Worm (Caenorhabditis elegans) whole organism, late embryonic: ENCODE data around the gene srt-43.
A peak's percentile ranks its signal among the peaks of the same experiment; 100 is the strongest.

ENCODE experiments used
- C08G9.2 ChIP-seq: sonication (generic microtip); optimal IDR thresholded peaks from 2 replicates; lab custom pipeline; 2016; ENCODE audit warnings: mild to moderate bottlenecking, missing genetic modification characterization, moderate library complexity, missing compliant biosample characterization
- F13H6.1 ChIP-seq: sonication (generic microtip); optimal IDR thresholded peaks from 2 replicates; lab custom pipeline; 2016; ENCODE audit warnings: missing genetic modification characterization, missing compliant biosample characterization
- T23F11.4 ChIP-seq: fragments of 200-800 bp; sonication (Bioruptor generic); optimal IDR thresholded peaks from 2 replicates; lab custom pipeline; 2018; ENCODE audit warnings: mild to moderate bottlenecking, missing genetic modification characterization, missing compliant biosample characterization
- ahr-1 ChIP-seq: sonication (generic microtip); optimal IDR thresholded peaks from 2 replicates; lab custom pipeline; 2016; ENCODE audit warnings: missing genetic modification characterization, missing compliant biosample characterization
- ama-1 ChIP-seq: fragments of 150-350 bp; optimal IDR thresholded peaks from 2 replicates; lab custom pipeline; 2014
- ceh-19 ChIP-seq: fragments of 200-800 bp; sonication (Bioruptor generic); optimal IDR thresholded peaks from 2 replicates; lab custom pipeline; 2018; ENCODE audit warnings: mild to moderate bottlenecking, missing genetic modification characterization, missing compliant biosample characterization
- ceh-22 ChIP-seq: sonication (generic microtip); optimal IDR thresholded peaks from 2 replicates; lab custom pipeline; 2017; ENCODE audit warnings: missing biosample characterization, missing genetic modification characterization
- ceh-24 ChIP-seq: sonication (generic microtip); optimal IDR thresholded peaks from 2 replicates; lab custom pipeline; 2016; ENCODE audit warnings: mild to moderate bottlenecking, missing genetic modification characterization, missing compliant biosample characterization
- ceh-30 ChIP-seq: fragments of 150-350 bp; optimal IDR thresholded peaks from 2 replicates; lab custom pipeline; 2014; ENCODE audit warnings: missing biosample characterization, missing genetic modification characterization
- ceh-31 ChIP-seq: sonication (generic microtip); optimal IDR thresholded peaks from 2 replicates; lab custom pipeline; 2016; ENCODE audit warnings: missing genetic modification characterization, missing compliant biosample characterization
- ceh-34 ChIP-seq: sonication (generic microtip); optimal IDR thresholded peaks from 2 replicates; lab custom pipeline; 2016; ENCODE audit warnings: mild to moderate bottlenecking, missing genetic modification characterization, missing compliant biosample characterization
- ceh-48 ChIP-seq: sonication (generic microtip); optimal IDR thresholded peaks from 2 replicates; lab custom pipeline; 2016; ENCODE audit warnings: missing genetic modification characterization, inconsistent platforms, missing compliant biosample characterization
- dmd-4 ChIP-seq: sonication (generic microtip); optimal IDR thresholded peaks from 2 replicates; lab custom pipeline; 2016; ENCODE audit warnings: borderline replicate concordance, missing genetic modification characterization, missing compliant biosample characterization
- dve-1 ChIP-seq: sonication (generic microtip); optimal IDR thresholded peaks from 2 replicates; lab custom pipeline; 2017; ENCODE audit warnings: antibody characterized with exemption, mild to moderate bottlenecking, missing genetic modification characterization, missing compliant biosample characterization
- elt-4 ChIP-seq: sonication (generic microtip); optimal IDR thresholded peaks from 2 replicates; lab custom pipeline; 2016; ENCODE audit warnings: missing genetic modification characterization, missing compliant biosample characterization
- ets-4 ChIP-seq: sonication (generic microtip); optimal IDR thresholded peaks from 2 replicates; lab custom pipeline; 2016; ENCODE audit warnings: missing genetic modification characterization, missing compliant biosample characterization
- eyg-1 ChIP-seq: sonication (generic microtip); optimal IDR thresholded peaks from 2 replicates; lab custom pipeline; 2016; ENCODE audit warnings: missing genotype, missing genetic modification characterization, missing compliant biosample characterization
- fax-1 ChIP-seq: sonication (generic microtip); optimal IDR thresholded peaks from 2 replicates; lab custom pipeline; 2016; ENCODE audit warnings: missing genotype, missing genetic modification characterization, missing compliant biosample characterization
- fkh-10 ChIP-seq: fragments of 150-350 bp; optimal IDR thresholded peaks from 2 replicates; lab custom pipeline; 2014; ENCODE audit warnings: missing biosample characterization, missing genetic modification reagents, missing genetic modification characterization
- fkh-6 ChIP-seq: sonication (generic microtip); optimal IDR thresholded peaks from 2 replicates; lab custom pipeline; 2016; ENCODE audit warnings: missing genetic modification characterization, missing compliant biosample characterization
- gmeb-2 ChIP-seq: sonication (generic microtip); optimal IDR thresholded peaks from 2 replicates; lab custom pipeline; 2016; ENCODE audit warnings: missing genetic modification characterization, inconsistent platforms, missing compliant biosample characterization
- hlh-13 ChIP-seq: fragments of 200-800 bp; sonication (Bioruptor generic); optimal IDR thresholded peaks from 2 replicates; lab custom pipeline; 2018; ENCODE audit warnings: mild to moderate bottlenecking, missing genetic modification characterization, missing compliant biosample characterization
- hlh-15 ChIP-seq: sonication (generic microtip); optimal IDR thresholded peaks from 2 replicates; lab custom pipeline; 2016; ENCODE audit warnings: missing genetic modification characterization, missing compliant biosample characterization
- hlh-30 ChIP-seq: sonication (generic microtip); optimal IDR thresholded peaks from 2 replicates; lab custom pipeline; 2017; ENCODE audit warnings: antibody characterized with exemption, missing genetic modification characterization, missing compliant biosample characterization; ENCODE audit not compliant: insufficient read depth
- hlh-8 ChIP-seq: sonication (generic microtip); optimal IDR thresholded peaks from 2 replicates; lab custom pipeline; 2016; ENCODE audit warnings: missing genotype, missing genetic modification characterization, missing compliant biosample characterization
- lin-11 ChIP-seq: fragments of 200-800 bp; sonication (Bioruptor generic); optimal IDR thresholded peaks from 2 replicates; lab custom pipeline; 2018; ENCODE audit warnings: mild to moderate bottlenecking, missing genetic modification characterization, missing compliant biosample characterization
- mec-3 ChIP-seq: sonication (generic microtip); optimal IDR thresholded peaks from 2 replicates; lab custom pipeline; 2016; ENCODE audit warnings: borderline replicate concordance, missing genetic modification characterization, missing compliant biosample characterization
- nfya-1 ChIP-seq: sonication (generic microtip); optimal IDR thresholded peaks from 2 replicates; lab custom pipeline; 2017; ENCODE audit warnings: missing genetic modification characterization, mild to moderate bottlenecking, missing compliant biosample characterization, antibody characterized with exemption, moderate library complexity
- npax-4 ChIP-seq: sonication (generic microtip); optimal IDR thresholded peaks from 2 replicates; lab custom pipeline; 2016; ENCODE audit warnings: missing genetic modification characterization, missing compliant biosample characterization
- odd-2 ChIP-seq: sonication (generic microtip); optimal IDR thresholded peaks from 2 replicates; lab custom pipeline; 2017; ENCODE audit warnings: antibody characterized with exemption, mild to moderate bottlenecking, missing genetic modification characterization, missing compliant biosample characterization
- pat-9 ChIP-seq: fragments of 200-800 bp; sonication (Bioruptor generic); optimal IDR thresholded peaks from 2 replicates; lab custom pipeline; 2018; ENCODE audit warnings: mild to moderate bottlenecking, missing genetic modification characterization, moderate library complexity, missing compliant biosample characterization
- pha-2 ChIP-seq: sonication (generic microtip); optimal IDR thresholded peaks from 2 replicates; lab custom pipeline; 2017; ENCODE audit warnings: mild to moderate bottlenecking, missing genetic modification characterization, missing compliant biosample characterization
- pha-4 ChIP-seq: fragments of 150-350 bp; optimal IDR thresholded peaks from 2 replicates; lab custom pipeline; 2018; ENCODE audit warnings: missing biosample characterization, missing genetic modification reagents, missing genetic modification characterization
- pros-1 ChIP-seq: fragments of 150-350 bp; optimal IDR thresholded peaks from 2 replicates; lab custom pipeline; 2014; ENCODE audit warnings: missing biosample characterization, missing genetic modification reagents, missing genetic modification characterization
- ref-2 ChIP-seq: sonication (generic microtip); optimal IDR thresholded peaks from 2 replicates; lab custom pipeline; 2016; ENCODE audit warnings: missing genetic modification characterization, missing compliant biosample characterization
- sox-4 ChIP-seq: sonication (generic microtip); optimal IDR thresholded peaks from 2 replicates; lab custom pipeline; 2017; ENCODE audit warnings: mild to moderate bottlenecking, missing genetic modification characterization, inconsistent platforms, missing compliant biosample characterization
- syd-9 ChIP-seq: sonication (generic microtip); optimal IDR thresholded peaks from 2 replicates; lab custom pipeline; 2016; ENCODE audit warnings: mild to moderate bottlenecking, missing genetic modification characterization, moderate library complexity, missing compliant biosample characterization
- tbx-7 ChIP-seq: sonication (generic microtip); optimal IDR thresholded peaks from 2 replicates; lab custom pipeline; 2016; ENCODE audit warnings: missing genotype, missing genetic modification characterization, missing compliant biosample characterization
- unc-3 ChIP-seq, 2 experiments: fragments of 200-800 bp in 1 of 2; sonication (Bioruptor generic) in 1 of 2; sonication (generic microtip) in 1 of 2; conservative IDR thresholded peaks in 1 of 2; optimal IDR thresholded peaks in 1 of 2; 2 replicates each; pipeline versions ENCODE4 v1.3.6 to Lab custom; 2016 to 2022; ENCODE audit warnings: missing compliant biosample characterization in 2 of 2, missing genetic modification characterization in 2 of 2, missing genetic modification reagents in 1 of 2
- unc-86 ChIP-seq: sonication (generic microtip); optimal IDR thresholded peaks from 2 replicates; lab custom pipeline; 2016; ENCODE audit warnings: missing genetic modification characterization, missing compliant biosample characterization

Gene srt-43

DNA sequence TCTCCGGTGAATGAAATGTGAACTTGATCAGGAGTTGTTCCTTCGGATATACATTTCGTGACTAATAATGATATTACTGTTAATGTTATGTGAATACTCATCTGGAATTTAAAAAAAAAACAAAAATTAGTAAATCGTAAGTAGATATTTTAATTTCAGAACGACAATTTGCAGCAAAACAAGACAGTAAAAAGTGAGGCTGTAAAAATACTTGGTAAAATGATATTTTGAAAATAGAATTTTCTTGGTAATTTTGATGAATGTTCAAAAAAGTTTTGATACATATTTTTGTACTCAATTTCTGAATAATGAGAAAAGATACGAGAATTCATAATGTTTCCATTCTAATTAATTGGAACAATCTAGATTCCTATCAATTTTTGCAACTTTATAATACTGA lies 9.4 kb upstream of the srt-43 start, which contains the start of gene papl-1:
TSS of gene papl-1 (minus strand) at position 101 of the 400 bp plus-strand sequence.
- no peak for TF ChIP-seq ceh-19 (GFP tag; lab: Kevin White, UChicago)
- no peak for TF ChIP-seq syd-9 (tag; lab: Kevin White, UChicago)

DNA sequence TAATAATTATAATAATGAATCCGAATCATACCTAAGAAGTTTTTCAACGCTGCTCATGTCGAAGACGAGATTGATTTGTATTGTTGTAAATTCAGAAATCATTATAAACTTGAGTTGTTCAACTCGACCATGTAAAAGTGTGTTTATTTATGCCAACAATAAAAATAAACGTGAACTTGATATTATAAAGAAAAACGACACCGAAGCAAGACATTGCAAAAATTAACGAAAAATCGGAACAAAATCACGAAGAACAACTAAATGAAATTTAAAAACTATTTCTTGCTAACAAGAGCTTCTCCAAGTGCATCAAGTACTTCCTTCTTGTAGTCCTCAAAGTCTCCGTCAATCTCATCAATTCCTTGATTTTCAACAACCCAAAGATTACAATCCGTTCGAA lies 8.1 kb upstream of the srt-43 start, which contains the start of gene F18E2.15:
TSS of gene F18E2.15 (minus strand) at position 101 of the 400 bp plus-strand sequence.
- TF ChIP-seq T23F11.4 (GFP tag; lab: Kevin White, UChicago) (no peak), C08G9.2 (tag; lab: Kevin White, UChicago) (no peak), odd-2 (tag; lab: Kevin White, UChicago) (no peak), ceh-34 (tag; lab: Kevin White, UChicago) (no peak), pha-2 (tag; lab: Kevin White, UChicago) (no peak), dve-1 (no peak), hlh-30 (tag; lab: Kevin White, UChicago) (no peak), ceh-31 (no peak), dmd-4 (no peak), hlh-15 (tag; lab: Kevin White, UChicago) (no peak), fkh-6 (tag; lab: Kevin White, UChicago) (no peak), mec-3 (tag; lab: Kevin White, UChicago) (no peak)

DNA sequence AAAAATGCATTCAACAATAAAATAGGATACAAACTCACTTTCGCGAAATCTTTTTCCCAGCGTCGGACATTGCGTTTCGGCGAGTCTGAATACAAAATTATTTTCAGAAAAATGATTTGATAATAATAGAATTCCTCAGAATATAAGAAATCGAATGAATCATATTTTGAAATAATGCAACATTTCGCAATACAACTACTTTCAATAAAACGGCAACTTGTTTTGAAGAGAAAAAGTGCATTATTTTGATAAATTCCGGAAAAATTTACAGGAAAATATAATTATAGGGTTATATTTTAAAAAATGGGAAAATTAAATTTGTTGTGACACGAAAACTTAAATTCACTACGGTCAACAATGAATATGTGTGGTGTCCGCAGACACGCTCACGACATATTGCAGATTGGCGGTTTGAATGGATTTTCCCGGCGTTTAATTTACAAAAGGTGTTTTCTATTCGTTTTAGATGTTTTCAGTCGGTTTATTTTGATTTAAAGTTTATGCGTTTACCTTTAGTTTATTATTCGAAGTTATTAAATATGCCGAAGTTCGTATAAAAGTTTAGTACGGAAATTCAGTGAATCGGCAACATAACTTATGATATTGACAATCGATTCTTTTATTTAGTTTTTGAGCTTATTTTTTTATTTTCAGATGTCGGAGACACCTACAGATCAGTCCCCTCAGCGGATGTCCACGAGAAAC lies 5.6 kb upstream of the srt-43 start, which contains the start of the genes abcf-1 and scc-3:
TSS of gene abcf-1 (minus strand) at position 85 of the 705 bp plus-strand sequence.
TSS of gene scc-3 (plus strand) at position 655 of the 705 bp plus-strand sequence.
- TF ChIP-seq nfya-1 (tag; lab: Kevin White, UChicago), result peak; percentile 11
- TF ChIP-seq odd-2 (tag; lab: Kevin White, UChicago), result no peak
- TF ChIP-seq, all 69 proteins: peak for 1

DNA sequence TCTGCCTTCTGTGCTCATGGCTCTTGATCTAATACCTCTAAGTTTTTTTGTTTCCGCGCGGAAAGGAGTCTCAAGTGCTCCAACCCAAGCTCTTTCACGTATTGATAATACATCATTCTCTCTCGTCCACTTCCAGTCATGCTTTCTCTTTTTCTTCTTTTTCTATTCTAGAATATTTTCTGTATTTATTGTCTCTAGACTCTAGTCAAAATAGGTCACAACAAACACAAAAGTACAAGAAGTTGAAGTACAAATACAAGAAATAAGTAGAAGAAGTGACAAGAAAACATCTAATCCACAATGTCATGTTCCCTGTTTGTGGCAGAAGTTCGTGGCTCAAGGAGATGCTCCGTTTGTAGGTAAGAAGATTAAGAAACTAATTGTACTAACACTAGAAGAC lies 4.2 kb downstream of the srt-43 start, which contains the start of gene ZC455.1:
TSS of gene ZC455.1 (plus strand) at position 301 of the 400 bp plus-strand sequence.
- no peak for TF ChIP-seq ceh-48
- TF ChIP-seq gmeb-2 (tag; lab: Kevin White, UChicago), result no peak
- TF ChIP-seq odd-2 (tag; lab: Kevin White, UChicago), result no peak
- no peak for TF ChIP-seq ets-4 (tag; lab: Kevin White, UChicago)
- TF ChIP-seq hlh-13 (GFP tag; lab: Kevin White, UChicago), result no peak
- TF ChIP-seq ceh-24 (tag; lab: Kevin White, UChicago), result no peak
- TF ChIP-seq mec-3 (tag; lab: Kevin White, UChicago), result no peak
- TF ChIP-seq ceh-22 (tag; lab: Kevin White, UChicago), result no peak
- no peak for TF ChIP-seq hlh-8 (tag; lab: Kevin White, UChicago)
- no peak for TF ChIP-seq unc-86 (tag; lab: Kevin White, UChicago)
- no peak for TF ChIP-seq pat-9 (tag; lab: Kevin White, UChicago)

DNA sequence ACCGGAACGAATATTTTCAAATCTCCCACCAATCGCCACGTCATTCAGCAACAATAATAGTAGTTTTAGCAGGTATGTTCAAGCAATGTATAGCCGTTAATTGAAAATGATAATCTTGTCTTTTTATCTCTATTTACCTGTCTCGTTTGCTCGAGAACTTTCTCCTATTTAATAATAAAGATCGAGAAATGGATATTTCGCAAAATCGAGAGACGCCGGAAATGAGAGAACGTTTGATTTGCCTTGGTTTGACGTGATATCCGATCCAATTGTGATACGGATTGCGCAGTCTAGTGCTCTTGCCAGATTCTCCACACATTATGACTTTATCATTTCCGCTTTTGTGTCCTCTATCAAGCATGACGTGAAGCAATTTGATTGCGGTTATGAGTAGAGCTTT lies 4.8 kb downstream of the srt-43 start:
- TF ChIP-seq mec-3 (tag; lab: Kevin White, UChicago) (no peak), ceh-30 (tag; lab: Kevin White, UChicago) (no peak), elt-4 (tag; lab: Kevin White, UChicago) (no peak), lin-11 (tag; lab: Kevin White, UChicago) (no peak), fkh-6 (tag; lab: Kevin White, UChicago) (no peak), gmeb-2 (tag; lab: Kevin White, UChicago) (no peak)

DNA sequence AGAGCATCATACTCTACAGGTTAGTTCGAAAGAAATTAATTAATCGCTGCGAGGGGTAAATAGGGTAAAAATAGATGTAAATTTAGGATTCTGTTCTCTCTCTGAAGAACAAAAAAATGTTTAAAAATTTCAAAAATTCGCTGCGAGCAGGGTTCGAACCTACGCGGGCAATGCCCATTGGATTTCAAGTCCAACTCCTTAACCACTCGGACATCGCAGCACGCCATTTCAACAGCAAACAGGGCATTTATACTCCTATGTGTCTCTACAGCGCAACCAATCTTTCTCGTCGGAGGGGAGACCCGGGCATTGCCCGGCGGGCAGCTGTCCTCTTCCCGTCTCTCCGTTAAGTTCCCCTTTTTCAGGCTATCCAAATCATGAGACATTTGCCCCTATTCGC lies 11.2 kb downstream of the srt-43 start:
- TF ChIP-seq ama-1 (lab: Kevin White, UChicago) (no peak), unc-3 (GFP tag; conservative IDR thresholded peaks at IDR 0.05; lab: Robert Waterston, UW) (peak; percentile 96), unc-3 (tag; optimal IDR thresholded peaks at IDR 0.05; lab: Kevin White, UChicago) (peak; percentile 84), npax-4 (tag; lab: Kevin White, UChicago) (peak; percentile 76), pha-4 (tag; lab: Kevin White, UChicago) (no peak), pros-1 (tag; lab: Kevin White, UChicago) (no peak), pha-2 (tag; lab: Kevin White, UChicago) (peak; percentile 92), fax-1 (tag; lab: Kevin White, UChicago) (peak; percentile 88), sox-4 (tag; lab: Kevin White, UChicago) (peak; percentile 94), tbx-7 (tag; lab: Kevin White, UChicago) (no peak), eyg-1 (peak; percentile 83), F13H6.1 (tag; lab: Kevin White, UChicago) (peak; percentile 81), ahr-1 (peak; percentile 67), ref-2 (peak; percentile 91), fkh-10 (peak; percentile 81), elt-4 (tag; lab: Kevin White, UChicago) (peak; percentile 84), dve-1 (peak; percentile 81)
